Fruit fly (Drosophila melanogaster) whole organism, embryonic: ENCODE results near the gene CG17855.

ENCODE experiments used
- CG11247 ChIP-seq: fragments of 200-800 bp; sonication (Bioruptor generic); IDR thresholded peaks from 2 replicates; pipeline ENCODE4 v1.3.6; 2022; ENCODE audit warnings: missing biosample characterization, missing genetic modification characterization
- CG12155 ChIP-seq: fragments of 200-800 bp; sonication (Bioruptor generic); optimal IDR thresholded peaks from 3 replicates; lab custom pipeline; 2016; ENCODE audit warnings: missing biosample characterization, missing genetic modification characterization
- CG12659 ChIP-seq: fragments of 200-800 bp; sonication (Bioruptor generic); optimal IDR thresholded peaks from 3 replicates; lab custom pipeline; 2017; ENCODE audit warnings: mild to moderate bottlenecking, missing biosample characterization, missing genetic modification reagents, missing genetic modification characterization
- CG12942 ChIP-seq: fragments of 200-800 bp; sonication (Bioruptor generic); optimal IDR thresholded peaks from 3 replicates; lab custom pipeline; 2016; ENCODE audit warnings: missing biosample characterization, missing genetic modification characterization
- CG13894 ChIP-seq: fragments of 200-800 bp; sonication (Bioruptor generic); optimal IDR thresholded peaks from 3 replicates; lab custom pipeline; 2018; ENCODE audit warnings: missing biosample characterization, mild to moderate bottlenecking, missing genetic modification characterization, moderate library complexity
- CG14710 ChIP-seq: fragments of 200-800 bp; sonication (Bioruptor generic); optimal IDR thresholded peaks from 3 replicates; lab custom pipeline; 2019; ENCODE audit warnings: missing biosample characterization, mild to moderate bottlenecking, missing genetic modification characterization, moderate library complexity
- CG15073 ChIP-seq: fragments of 200-800 bp; sonication (Bioruptor generic); optimal IDR thresholded peaks from 2 replicates; lab custom pipeline; 2016; ENCODE audit warnings: missing biosample characterization, missing genetic modification characterization
- CG18599 ChIP-seq: fragments of 200-800 bp; sonication (Bioruptor generic); optimal IDR thresholded peaks from 3 replicates; lab custom pipeline; 2017; ENCODE audit warnings: missing biosample characterization, missing genetic modification characterization, mild to moderate bottlenecking, moderate library complexity, missing genetic modification reagents
- CG32532 ChIP-seq: fragments of 200-800 bp; sonication (Bioruptor generic); IDR thresholded peaks from 2 replicates; pipeline ENCODE4 v1.3.6; 2022; ENCODE audit warnings: missing biosample characterization, missing genetic modification characterization
- CG32767 ChIP-seq: fragments of 200-800 bp; sonication (Bioruptor generic); IDR thresholded peaks from 2 replicates; pipeline ENCODE4 v1.3.6; 2022; ENCODE audit warnings: missing biosample characterization, missing genetic modification characterization
- CG3847 ChIP-seq: fragments of 200-800 bp; sonication (Bioruptor generic); IDR thresholded peaks from 2 replicates; pipeline ENCODE4 v1.3.6; 2022; ENCODE audit warnings: missing biosample characterization, missing genetic modification characterization
- CG5180 ChIP-seq: fragments of 200-800 bp; sonication (Bioruptor generic); optimal IDR thresholded peaks from 3 replicates; lab custom pipeline; 2017; ENCODE audit warnings: missing biosample characterization, missing genetic modification characterization, mild to moderate bottlenecking, moderate library complexity, missing genetic modification reagents
- CG6813 ChIP-seq: fragments of 200-800 bp; sonication (Bioruptor generic); optimal IDR thresholded peaks from 2 replicates; lab custom pipeline; 2017; ENCODE audit warnings: missing biosample characterization, missing genetic modification characterization, mild to moderate bottlenecking, moderate library complexity, missing genetic modification reagents
- CG7928 ChIP-seq: fragments of 200-800 bp; sonication (Bioruptor generic); optimal IDR thresholded peaks from 2 replicates; lab custom pipeline; 2017; ENCODE audit warnings: missing biosample characterization, mild to moderate bottlenecking, missing genetic modification characterization
- Dbx ChIP-seq: fragments of 200-800 bp; sonication (Bioruptor generic); IDR thresholded peaks from 3 replicates; pipeline ENCODE4 v1.3.6; 2022; ENCODE audit warnings: missing biosample characterization, missing genetic modification characterization
- Dfd ChIP-seq, 2 experiments: fragments of >200 bp; optimal IDR thresholded peaks; 2 replicates each; lab custom pipeline; 2017; ENCODE audit warnings: missing biosample characterization in 2 of 2, missing genetic modification characterization in 2 of 2
- Dll ChIP-seq: fragments of 200-800 bp; sonication (Bioruptor generic); IDR thresholded peaks from 4 replicates; pipeline ENCODE4 v1.3.6; 2022; ENCODE audit warnings: missing biosample characterization, missing genetic modification characterization; ENCODE audit not compliant: partially characterized antibody
- HLHmδ ChIP-seq: fragments of 200-800 bp; sonication (Bioruptor generic); optimal IDR thresholded peaks from 2 replicates; lab custom pipeline; 2018; ENCODE audit warnings: missing biosample characterization, mild to moderate bottlenecking, missing genetic modification characterization, moderate library complexity
- Hmr ChIP-seq: fragments of 200-800 bp; sonication (Bioruptor generic); optimal IDR thresholded peaks from 3 replicates; lab custom pipeline; 2017; ENCODE audit warnings: mild to moderate bottlenecking, missing biosample characterization, missing genetic modification reagents, missing genetic modification characterization
- Myb ChIP-seq: fragments of 200-800 bp; sonication (Bioruptor generic); optimal IDR thresholded peaks from 2 replicates; lab custom pipeline; 2016; ENCODE audit warnings: missing biosample characterization, missing genetic modification characterization
- Oli ChIP-seq: fragments of 200-800 bp; sonication (Bioruptor generic); optimal IDR thresholded peaks from 2 replicates; lab custom pipeline; 2018; ENCODE audit warnings: missing biosample characterization, mild to moderate bottlenecking, missing genetic modification characterization, moderate library complexity
- PHDP ChIP-seq: fragments of 200-800 bp; sonication (Bioruptor generic); optimal IDR thresholded peaks from 3 replicates; lab custom pipeline; 2018; ENCODE audit warnings: missing biosample characterization, mild to moderate bottlenecking, missing genetic modification characterization, moderate library complexity
- Pdp1 ChIP-seq, 2 experiments: fragments of 200-800 bp; sonication (Bioruptor generic); optimal IDR thresholded peaks; 3 replicates each; lab custom pipeline; 2016; ENCODE audit warnings: missing biosample characterization in 2 of 2, missing genetic modification characterization in 2 of 2, mild to moderate bottlenecking in 1 of 2, moderate library complexity in 1 of 2
- Sox102F ChIP-seq: fragments of 200-800 bp; sonication (Bioruptor generic); optimal IDR thresholded peaks from 2 replicates; lab custom pipeline; 2018; ENCODE audit warnings: missing biosample characterization, mild to moderate bottlenecking, missing genetic modification characterization, moderate library complexity
- Xrp1 ChIP-seq: fragments of 200-800 bp; sonication (Bioruptor generic); IDR thresholded peaks from 2 replicates; pipeline ENCODE4 v1.3.6; 2022; ENCODE audit warnings: missing biosample characterization, missing genetic modification characterization
- ap ChIP-seq: fragments of 200-800 bp; sonication (Bioruptor generic); IDR thresholded peaks from 2 replicates; pipeline ENCODE4 v1.3.6; 2022; ENCODE audit warnings: missing biosample characterization, missing genetic modification characterization
- ash1 ChIP-seq: fragments of 200-800 bp; sonication (Bioruptor generic); optimal IDR thresholded peaks from 2 replicates; lab custom pipeline; 2018; ENCODE audit warnings: missing biosample characterization, mild to moderate bottlenecking, missing genetic modification characterization
- cato ChIP-seq: fragments of 200-800 bp; sonication (Bioruptor generic); optimal IDR thresholded peaks from 2 replicates; lab custom pipeline; 2016; ENCODE audit warnings: missing biosample characterization, missing genetic modification characterization, borderline replicate concordance
- disco-r ChIP-seq: fragments of 200-800 bp; sonication (Bioruptor generic); optimal IDR thresholded peaks from 2 replicates; lab custom pipeline; 2016; ENCODE audit warnings: missing biosample characterization, missing genetic modification characterization
- exex ChIP-seq: fragments of 200-800 bp; sonication (Bioruptor generic); optimal IDR thresholded peaks from 4 replicates; lab custom pipeline; 2018; ENCODE audit warnings: missing biosample characterization, mild to moderate bottlenecking, missing genetic modification characterization, moderate library complexity
- fd96Cb ChIP-seq: fragments of 200-800 bp; sonication (Bioruptor generic); optimal IDR thresholded peaks from 2 replicates; lab custom pipeline; 2018; ENCODE audit warnings: missing biosample characterization, mild to moderate bottlenecking, missing genetic modification characterization, moderate library complexity
- gem ChIP-seq: fragments of 200-800 bp; sonication (Bioruptor generic); optimal IDR thresholded peaks from 2 replicates; lab custom pipeline; 2019; ENCODE audit warnings: missing biosample characterization, mild to moderate bottlenecking, missing genetic modification characterization, moderate library complexity
- h ChIP-seq: fragments of >200 bp; optimal IDR thresholded peaks from 2 replicates; lab custom pipeline; 2017
- hbn ChIP-seq: fragments of 200-800 bp; sonication (Bioruptor generic); IDR thresholded peaks from 2 replicates; pipeline ENCODE4 v1.3.6; 2022; ENCODE audit warnings: missing biosample characterization, missing genetic modification characterization; ENCODE audit not compliant: partially characterized antibody
- insv ChIP-seq, 2 experiments: fragments of 200-800 bp; sonication (Bioruptor generic); optimal IDR thresholded peaks; 3 replicates each; lab custom pipeline; 2016 to 2018; ENCODE audit warnings: missing biosample characterization in 2 of 2, missing genetic modification characterization in 2 of 2
- kah ChIP-seq: fragments of 200-800 bp; sonication (Bioruptor generic); optimal IDR thresholded peaks from 2 replicates; lab custom pipeline; 2018; ENCODE audit warnings: missing biosample characterization, mild to moderate bottlenecking, missing genetic modification characterization
- klu ChIP-seq: fragments of 200-800 bp; sonication (Bioruptor generic); IDR thresholded peaks from 2 replicates; pipeline ENCODE4 v1.3.6; 2022; ENCODE audit warnings: missing biosample characterization, missing genetic modification characterization
- lab ChIP-seq: fragments of 200-800 bp; sonication (Bioruptor generic); optimal IDR thresholded peaks from 3 replicates; lab custom pipeline; 2017; ENCODE audit warnings: missing biosample characterization, missing genetic modification characterization, mild to moderate bottlenecking, moderate library complexity, missing genetic modification reagents
- maf-S ChIP-seq: fragments of 200-800 bp; sonication (Bioruptor generic); optimal IDR thresholded peaks from 2 replicates; lab custom pipeline; 2016; ENCODE audit warnings: missing biosample characterization, missing genetic modification characterization
- mirr ChIP-seq: fragments of 200-800 bp; sonication (Bioruptor generic); optimal IDR thresholded peaks from 3 replicates; lab custom pipeline; 2018; ENCODE audit warnings: missing biosample characterization, mild to moderate bottlenecking, missing genetic modification characterization
- salm ChIP-seq: fragments of 200-800 bp; sonication (Bioruptor generic); optimal IDR thresholded peaks from 2 replicates; lab custom pipeline; 2018; ENCODE audit warnings: missing biosample characterization, mild to moderate bottlenecking, missing genetic modification characterization
- sens ChIP-seq: fragments of 200-800 bp; sonication (Bioruptor generic); peaks from one replicate; lab custom pipeline; 2016; ENCODE audit warnings: missing biosample characterization, missing genetic modification characterization
- sim ChIP-seq: fragments of 200-800 bp; sonication (Bioruptor generic); IDR thresholded peaks from 2 replicates; pipeline ENCODE4 v1.3.6; 2022; ENCODE audit warnings: missing biosample characterization, missing genetic modification characterization
- sima ChIP-seq: fragments of 200-800 bp; sonication (Bioruptor generic); optimal IDR thresholded peaks from 2 replicates; lab custom pipeline; 2016; ENCODE audit warnings: missing biosample characterization, missing genetic modification characterization
- slbo ChIP-seq: fragments of 200-800 bp; sonication (Bioruptor generic); IDR thresholded peaks from 2 replicates; pipeline ENCODE4 v1.3.6; 2022; ENCODE audit warnings: missing biosample characterization, missing genetic modification characterization
- sob ChIP-seq: fragments of 200-800 bp; sonication (Bioruptor generic); IDR thresholded peaks from 2 replicates; pipeline ENCODE4 v1.3.6; 2022; ENCODE audit warnings: missing biosample characterization, missing genetic modification characterization
- tap ChIP-seq: fragments of 200-800 bp; optimal IDR thresholded peaks from 3 replicates; lab custom pipeline; 2019; ENCODE audit warnings: missing biosample characterization, mild to moderate bottlenecking, missing genetic modification characterization, moderate library complexity
- vvl ChIP-seq: fragments of 200-800 bp; sonication (Bioruptor generic); IDR thresholded peaks from 2 replicates; pipeline ENCODE4 v1.3.6; 2022; ENCODE audit warnings: missing biosample characterization, missing genetic modification characterization

CG17855 gene

DNA sequence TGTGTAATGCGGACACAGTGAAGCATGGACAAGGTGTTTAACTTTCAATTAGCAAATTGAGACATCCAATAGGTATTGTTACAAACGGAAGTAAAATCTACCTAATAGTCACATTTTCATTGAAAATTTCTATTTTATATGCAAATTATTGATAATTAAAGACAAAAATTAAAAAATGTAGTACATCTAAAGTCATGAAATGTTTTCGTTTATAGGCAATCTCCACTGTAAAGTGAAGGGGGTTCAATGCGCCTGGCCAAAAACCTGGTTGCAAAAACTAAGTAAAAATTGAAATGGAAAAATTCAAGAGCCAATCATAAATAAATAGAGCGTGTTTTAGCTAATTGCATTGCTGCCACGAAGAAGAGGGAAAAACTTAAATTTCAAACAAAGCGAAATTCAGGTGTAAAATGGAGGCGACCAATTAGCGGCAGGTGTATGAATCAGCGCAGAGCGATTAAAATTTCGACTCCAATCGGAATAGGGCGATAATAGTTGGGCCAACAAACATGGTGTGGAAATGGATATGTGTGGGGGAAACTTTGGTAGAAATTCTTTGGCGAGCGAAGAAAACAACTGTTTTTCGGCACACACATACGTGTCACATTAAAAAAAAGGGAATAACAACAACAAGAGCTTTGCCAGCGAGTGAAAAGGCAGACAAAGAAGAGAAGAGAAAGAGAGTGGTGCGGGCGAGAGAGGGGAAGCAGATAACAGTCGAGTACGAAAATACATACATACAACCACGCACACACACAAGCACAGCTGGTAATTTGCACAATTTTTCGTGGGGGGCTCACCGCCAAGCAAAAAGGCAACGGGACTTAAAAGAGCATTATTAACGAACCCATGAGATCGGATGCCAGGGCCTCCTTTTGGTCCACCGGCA is 46.7 kb upstream of the CG17855 start (continued):
- TF ChIP-seq Dfd (GFP tag; optimal IDR thresholded peaks at IDR 0.05; lab: Kevin White, UChicago) (no peak), Oli (tag; lab: Kevin White, UChicago) (peak; percentile 22), CG32767 (GFP tag; lab: Robert Waterston, UW) (0 out of 2 replicates have a peak, but pooled peaks have one; percentile 22), CG3847 (GFP tag; lab: Robert Waterston, UW) (peak; percentile 48; the same call in 1 of the 2 replicates), h (lab: Kevin White, UChicago) (no peak), disco-r (GFP tag; lab: Kevin White, UChicago) (no peak), kah (GFP tag; lab: Kevin White, UChicago) (no peak), CG13894 (tag; lab: Kevin White, UChicago) (no peak), exex (tag; lab: Kevin White, UChicago) (peak; percentile 78), maf-S (GFP tag; lab: Kevin White, UChicago) (no peak), tap (peak; percentile 44), ash1 (GFP tag; lab: Kevin White, UChicago) (no peak), sim (GFP tag; lab: Robert Waterston, UW) (0 out of 2 replicates have a peak, but pooled peaks have one; percentile 8), gem (tag; lab: Kevin White, UChicago) (peak; percentile 48), salm (no peak), CG15073 (GFP tag; lab: Kevin White, UChicago) (no peak), sens (GFP tag; lab: Kevin White, UChicago) (peak; percentile 77), CG12155 (GFP tag; lab: Kevin White, UChicago) (peak; percentile 98), insv (GFP tag; optimal IDR thresholded peaks at IDR 0.05; lab: Kevin White, UChicago) (peak in 1 of 2 experiments; percentile 81), klu (no peak; the same call in 1 of the 2 replicates), CG11247 (GFP tag; lab: Robert Waterston, UW) (peak; percentile 36; the same call in 1 of the 2 replicates), CG12942 (GFP tag; lab: Kevin White, UChicago) (no peak), Pdp1 (GFP tag; optimal IDR thresholded peaks at IDR 0.05; lab: Kevin White, UChicago) (peak in 1 of 2 experiments; percentile 27), ap (no peak), CG6813 (peak; percentile 18), Sox102F (GFP tag; lab: Kevin White, UChicago) (peak; percentile 39), sima (GFP tag; lab: Kevin White, UChicago) (no peak), lab (GFP tag; lab: Kevin White, UChicago) (peak; percentile 56), mirr (GFP tag; lab: Kevin White, UChicago) (peak; percentile 15), fd96Cb (tag; lab: Kevin White, UChicago) (peak; percentile 40), CG12659 (GFP tag; lab: Kevin White, UChicago) (peak; percentile 15), slbo (GFP tag; lab: Robert Waterston, UW) (peak; percentile 48; the same call in 1 of the 2 replicates), sob (GFP tag; lab: Robert Waterston, UW) (peak; percentile 60), Dll (GFP tag; lab: Robert Waterston, UW) (no peak), Xrp1 (GFP tag; lab: Robert Waterston, UW) (peak; percentile 60), CG7928 (GFP tag; lab: Kevin White, UChicago) (no peak), Myb (GFP tag; lab: Kevin White, UChicago) (no peak), CG5180 (peak; percentile 18), vvl (GFP tag; lab: Robert Waterston, UW) (0 out of 2 replicates have a peak, but pooled peaks have one; percentile 41), CG18599 (peak; percentile 62), HLHmδ (GFP tag; lab: Kevin White, UChicago) (no peak), CG14710 (tag; lab: Kevin White, UChicago) (peak; percentile 36), cato (GFP tag; lab: Kevin White, UChicago) (no peak), hbn (GFP tag; lab: Robert Waterston, UW) (no peak), PHDP (tag; lab: Kevin White, UChicago) (peak; percentile 41), Hmr (peak; percentile 15), Dbx (GFP tag; lab: Robert Waterston, UW) (peak; percentile 48; the same call in 1 of the 3 replicates), CG32532 (GFP tag; lab: Robert Waterston, UW) (peak; percentile 73; the same call in 1 of the 2 replicates)
